Fruit fly (Drosophila melanogaster) whole organism, embryonic: ENCODE results near the gene CG31897.

Source experiments
- Atf6 ChIP-seq: fragments of 200-800 bp; sonication (Bioruptor generic); IDR thresholded peaks from 2 replicates; pipeline ENCODE4 v1.3.6; 2022; ENCODE audit warnings: missing biosample characterization, missing genetic modification characterization
- B-H1 ChIP-seq: fragments of 200-800 bp; sonication (Bioruptor generic); IDR thresholded peaks from 3 replicates; pipeline ENCODE4 v1.3.6; 2022; ENCODE audit warnings: missing biosample characterization, missing genetic modification characterization
- CG10959 ChIP-seq: fragments of 200-800 bp; sonication (Bioruptor generic); IDR thresholded peaks from 2 replicates; pipeline ENCODE4 v1.3.6; 2022; ENCODE audit warnings: missing biosample characterization, missing genetic modification characterization
- CG11398 ChIP-seq: fragments of 200-800 bp; sonication (Bioruptor generic); optimal IDR thresholded peaks from 2 replicates; lab custom pipeline; 2016; ENCODE audit warnings: missing biosample characterization, missing genetic modification characterization
- CG11723 ChIP-seq: fragments of 200-800 bp; sonication (Bioruptor generic); optimal IDR thresholded peaks from 2 replicates; lab custom pipeline; 2017; ENCODE audit warnings: missing biosample characterization, mild to moderate bottlenecking, missing genetic modification characterization
- CG15696 ChIP-seq: fragments of 200-800 bp; sonication (Bioruptor generic); optimal IDR thresholded peaks from 2 replicates; lab custom pipeline; 2019; ENCODE audit warnings: missing biosample characterization, mild to moderate bottlenecking, missing genetic modification characterization, moderate library complexity
- CG1603 ChIP-seq: fragments of 200-800 bp; sonication (Bioruptor generic); optimal IDR thresholded peaks from 2 replicates; lab custom pipeline; 2019; ENCODE audit warnings: missing biosample characterization, mild to moderate bottlenecking, missing genetic modification characterization, moderate library complexity
- CG16813 ChIP-seq: fragments of 200-800 bp; sonication (Bioruptor generic); IDR thresholded peaks from 3 replicates; pipeline ENCODE4 v1.3.6; 2022; ENCODE audit warnings: missing biosample characterization, missing genetic modification characterization; ENCODE audit not compliant: partially characterized antibody
- CG18011 ChIP-seq: fragments of 200-800 bp; sonication (Bioruptor generic); optimal IDR thresholded peaks from 2 replicates; lab custom pipeline; 2017; ENCODE audit warnings: missing biosample characterization, missing genetic modification characterization, mild to moderate bottlenecking, moderate library complexity, missing genotype
- CG18599 ChIP-seq: fragments of 200-800 bp; sonication (Bioruptor generic); optimal IDR thresholded peaks from 3 replicates; lab custom pipeline; 2017; ENCODE audit warnings: missing biosample characterization, missing genetic modification characterization, mild to moderate bottlenecking, moderate library complexity, missing genetic modification reagents
- CG18764 ChIP-seq: fragments of 200-800 bp; sonication (Bioruptor generic); optimal IDR thresholded peaks from 3 replicates; lab custom pipeline; 2016; ENCODE audit warnings: missing biosample characterization, missing genetic modification characterization
- CG32532 ChIP-seq: fragments of 200-800 bp; sonication (Bioruptor generic); IDR thresholded peaks from 2 replicates; pipeline ENCODE4 v1.3.6; 2022; ENCODE audit warnings: missing biosample characterization, missing genetic modification characterization
- CG33557 ChIP-seq: fragments of 200-800 bp; sonication (Bioruptor generic); optimal IDR thresholded peaks from 2 replicates; lab custom pipeline; 2019; ENCODE audit warnings: missing biosample characterization, mild to moderate bottlenecking, missing genetic modification characterization, moderate library complexity
- CG3995 ChIP-seq: fragments of 200-800 bp; sonication (Bioruptor generic); optimal IDR thresholded peaks from 3 replicates; lab custom pipeline; 2016; ENCODE audit warnings: missing biosample characterization, missing genetic modification characterization
- CG4854 ChIP-seq: fragments of 200-800 bp; sonication (Bioruptor generic); optimal IDR thresholded peaks from 2 replicates; lab custom pipeline; 2016; ENCODE audit warnings: missing biosample characterization, missing genetic modification characterization, inconsistent platforms
- CG6175 ChIP-seq: fragments of 200-800 bp; sonication (Bioruptor generic); IDR thresholded peaks from 3 replicates; pipeline ENCODE4 v1.3.6; 2022; ENCODE audit warnings: missing biosample characterization, missing genetic modification characterization
- CG7357 ChIP-seq: fragments of 200-800 bp; sonication (Bioruptor generic); IDR thresholded peaks from 3 replicates; pipeline ENCODE4 v1.3.6; 2022; ENCODE audit warnings: missing biosample characterization, missing genetic modification characterization
- CHES-1-like ChIP-seq: fragments of 200-800 bp; sonication (Bioruptor generic); optimal IDR thresholded peaks from 2 replicates; lab custom pipeline; 2016; ENCODE audit warnings: missing biosample characterization, missing genetic modification characterization
- CTCF ChIP-seq: fragments of 200-800 bp; sonication (Bioruptor generic); optimal IDR thresholded peaks from 2 replicates; lab custom pipeline; 2017; ENCODE audit warnings: missing biosample characterization, mild to moderate bottlenecking, missing genetic modification characterization, moderate library complexity
- D ChIP-seq, 2 experiments: fragments of 200-800 bp in 1 of 2; fragments of >200 bp in 1 of 2; sonication (Bioruptor generic) in 1 of 2; optimal IDR thresholded peaks; 2 replicates in 1 of 2; 3 replicates in 1 of 2; lab custom pipeline; 2017; ENCODE audit warnings: mild to moderate bottlenecking in 1 of 2, missing biosample characterization in 1 of 2, missing genetic modification characterization in 1 of 2, missing genetic modification reagents in 1 of 2
- Dbx ChIP-seq: fragments of 200-800 bp; sonication (Bioruptor generic); IDR thresholded peaks from 3 replicates; pipeline ENCODE4 v1.3.6; 2022; ENCODE audit warnings: missing biosample characterization, missing genetic modification characterization
- Dek ChIP-seq: fragments of 200-800 bp; sonication (Bioruptor generic); optimal IDR thresholded peaks from 3 replicates; lab custom pipeline; 2019; ENCODE audit warnings: missing biosample characterization, mild to moderate bottlenecking, missing genetic modification characterization, moderate library complexity
- Dip3 ChIP-seq: fragments of 200-800 bp; sonication (Bioruptor generic); optimal IDR thresholded peaks from 3 replicates; lab custom pipeline; 2016; ENCODE audit warnings: missing biosample characterization, missing genetic modification characterization
- Doc3 ChIP-seq: fragments of 200-800 bp; sonication (Bioruptor generic); IDR thresholded peaks from 3 replicates; pipeline ENCODE4 v1.3.6; 2022; ENCODE audit warnings: missing biosample characterization, missing genetic modification characterization; ENCODE audit not compliant: partially characterized antibody
- Gsc ChIP-seq: fragments of 200-800 bp; sonication (Bioruptor generic); IDR thresholded peaks from 2 replicates; pipeline ENCODE4 v1.3.6; 2022; ENCODE audit warnings: missing biosample characterization, missing genetic modification characterization
- HLHmδ ChIP-seq: fragments of 200-800 bp; sonication (Bioruptor generic); optimal IDR thresholded peaks from 2 replicates; lab custom pipeline; 2018; ENCODE audit warnings: missing biosample characterization, mild to moderate bottlenecking, missing genetic modification characterization, moderate library complexity
- Sry-δ ChIP-seq: fragments of 200-800 bp; sonication (Bioruptor generic); optimal IDR thresholded peaks from 2 replicates; lab custom pipeline; 2016; ENCODE audit warnings: missing biosample characterization, missing genetic modification characterization
- ase ChIP-seq: fragments of 200-800 bp; sonication (Bioruptor generic); IDR thresholded peaks from 3 replicates; pipeline ENCODE4 v1.3.6; 2022; ENCODE audit warnings: missing biosample characterization, missing genetic modification characterization
- br ChIP-seq: fragments of >200 bp; optimal IDR thresholded peaks from 2 replicates; lab custom pipeline; 2017
- dan ChIP-seq: fragments of 200-800 bp; sonication (Bioruptor generic); IDR thresholded peaks from 2 replicates; pipeline ENCODE4 v1.3.6; 2022; ENCODE audit warnings: missing biosample characterization, missing genetic modification characterization
- dmrt99B ChIP-seq: fragments of 200-800 bp; sonication (Bioruptor generic); optimal IDR thresholded peaks from 2 replicates; lab custom pipeline; 2018; ENCODE audit warnings: missing biosample characterization, mild to moderate bottlenecking, missing genetic modification characterization, moderate library complexity
- fd64A ChIP-seq: fragments of 200-800 bp; sonication (Bioruptor generic); optimal IDR thresholded peaks from 3 replicates; lab custom pipeline; 2018; ENCODE audit warnings: missing biosample characterization, mild to moderate bottlenecking, missing genetic modification characterization
- fd96Cb ChIP-seq: fragments of 200-800 bp; sonication (Bioruptor generic); optimal IDR thresholded peaks from 2 replicates; lab custom pipeline; 2018; ENCODE audit warnings: missing biosample characterization, mild to moderate bottlenecking, missing genetic modification characterization, moderate library complexity
- ftz-f1 ChIP-seq: fragments of 200-800 bp; sonication (Bioruptor generic); optimal IDR thresholded peaks from 2 replicates; lab custom pipeline; 2016; ENCODE audit warnings: missing biosample characterization, missing genetic modification characterization
- gcm2 ChIP-seq: fragments of 200-800 bp; sonication (Bioruptor generic); optimal IDR thresholded peaks from 2 replicates; lab custom pipeline; 2016; ENCODE audit warnings: missing biosample characterization, missing genetic modification characterization
- ham ChIP-seq: fragments of 200-800 bp; sonication (Bioruptor generic); IDR thresholded peaks from 2 replicates; pipeline ENCODE4 v1.3.6; 2022; ENCODE audit warnings: missing biosample characterization, missing genetic modification characterization
- hth ChIP-seq: fragments of >200 bp; optimal IDR thresholded peaks from 2 replicates; lab custom pipeline; 2017; ENCODE audit warnings: inconsistent platforms
- knrl ChIP-seq: fragments of 200-800 bp; sonication (Bioruptor generic); IDR thresholded peaks from 3 replicates; pipeline ENCODE4 v1.3.6; 2022; ENCODE audit warnings: missing biosample characterization, missing genetic modification characterization; ENCODE audit not compliant: partially characterized antibody
- lab ChIP-seq: fragments of 200-800 bp; sonication (Bioruptor generic); optimal IDR thresholded peaks from 3 replicates; lab custom pipeline; 2017; ENCODE audit warnings: missing biosample characterization, missing genetic modification characterization, mild to moderate bottlenecking, moderate library complexity, missing genetic modification reagents
- otp ChIP-seq: fragments of 200-800 bp; sonication (Bioruptor generic); IDR thresholded peaks from 3 replicates; pipeline ENCODE4, ENCODE4 v1.3.6; 2022; ENCODE audit warnings: missing biosample characterization, missing genetic modification characterization
- p53 ChIP-seq: fragments of 200-800 bp; sonication (Bioruptor generic); optimal IDR thresholded peaks from 2 replicates; lab custom pipeline; 2016; ENCODE audit warnings: missing biosample characterization, missing genetic modification characterization
- sens-2 ChIP-seq: fragments of 200-800 bp; sonication (Bioruptor generic); IDR thresholded peaks from 2 replicates; pipeline ENCODE4 v1.3.6; 2022; ENCODE audit warnings: missing biosample characterization, missing genetic modification characterization
- stc ChIP-seq: fragments of 200-800 bp; sonication (Bioruptor generic); IDR thresholded peaks from 2 replicates; pipeline ENCODE4 v1.3.6; 2022; ENCODE audit warnings: missing biosample characterization, missing genetic modification characterization
- stwl ChIP-seq: fragments of 200-800 bp; sonication (Bioruptor generic); optimal IDR thresholded peaks from 3 replicates; lab custom pipeline; 2018; ENCODE audit warnings: missing biosample characterization, mild to moderate bottlenecking, missing genetic modification characterization, moderate library complexity
- tgo ChIP-seq: fragments of 200-800 bp; sonication (Bioruptor generic); IDR thresholded peaks from 3 replicates; pipeline ENCODE4 v1.3.6; 2022; ENCODE audit warnings: missing biosample characterization, missing genetic modification characterization
- ttk ChIP-seq: fragments of 200-800 bp; sonication (Bioruptor generic); IDR thresholded peaks from 2 replicates; pipeline ENCODE4 v2.1.2; 2022; ENCODE audit warnings: missing biosample characterization, missing genetic modification characterization
- tup ChIP-seq: fragments of 200-800 bp; sonication (Bioruptor generic); optimal IDR thresholded peaks from 2 replicates; lab custom pipeline; 2016; ENCODE audit warnings: missing biosample characterization, mild to moderate bottlenecking, missing genetic modification characterization, moderate library complexity
- vvl ChIP-seq: fragments of 200-800 bp; sonication (Bioruptor generic); IDR thresholded peaks from 2 replicates; pipeline ENCODE4 v1.3.6; 2022; ENCODE audit warnings: missing biosample characterization, missing genetic modification characterization
- zen ChIP-seq: fragments of 200-800 bp; sonication (Bioruptor generic); optimal IDR thresholded peaks from 3 replicates; lab custom pipeline; 2018; ENCODE audit warnings: missing biosample characterization, mild to moderate bottlenecking, missing genetic modification characterization, moderate library complexity

Gene CG31897

DNA sequence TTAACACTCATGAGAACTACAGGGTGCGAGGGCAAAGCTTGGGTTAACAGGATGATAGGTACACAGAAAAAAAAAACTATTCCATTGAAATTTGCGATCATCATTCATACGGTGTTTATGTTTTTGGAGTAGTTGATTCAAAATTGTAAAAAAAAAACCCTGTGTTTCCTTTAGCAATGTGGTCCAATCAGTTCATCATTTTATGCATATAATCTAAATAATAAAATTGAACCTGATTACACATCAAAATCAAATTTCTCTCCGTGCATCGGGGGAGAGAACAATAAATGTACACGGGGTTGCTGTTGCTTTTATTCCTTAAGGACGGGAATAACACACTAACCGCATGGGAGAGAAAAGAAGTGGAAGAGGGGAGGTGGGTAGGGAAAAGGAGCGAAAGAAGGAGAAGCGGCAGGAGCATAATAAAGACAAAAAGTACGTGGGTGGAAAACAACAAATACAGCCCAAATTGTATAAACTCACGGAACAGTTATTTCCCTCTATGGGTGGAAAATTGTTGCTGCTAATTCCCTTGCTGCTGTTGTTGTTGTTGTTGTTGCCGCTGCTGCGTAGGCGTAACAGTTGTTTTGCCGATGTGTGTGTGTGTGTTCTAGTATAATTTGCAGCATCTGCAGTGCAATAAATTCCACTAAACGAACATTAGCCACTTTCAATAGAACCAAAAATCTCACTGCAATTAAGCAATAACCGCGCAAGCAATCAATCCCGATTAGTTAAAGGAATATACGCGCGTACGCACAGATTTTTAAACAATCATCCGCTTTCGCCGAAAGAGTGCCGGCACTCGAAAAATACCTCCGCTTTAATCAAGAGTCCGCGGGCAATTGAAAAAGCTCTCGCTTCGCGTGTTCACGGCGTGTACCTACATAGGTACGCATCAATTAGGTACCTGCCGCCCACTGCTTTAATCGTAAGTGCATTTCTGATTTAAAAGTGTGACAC, 21.2 kb downstream of the CG31897 start, which contains the start of gene Agpat2 (continued):
- no peak for TF ChIP-seq ham (GFP tag; lab: Robert Waterston, UW)
- peak; percentile 78 for TF ChIP-seq Dek (tag; lab: Kevin White, UChicago)
- peak; percentile 76 for TF ChIP-seq CG1603 (tag; lab: Kevin White, UChicago)
- peak; percentile 25 for TF ChIP-seq CG3995 (GFP tag; lab: Kevin White, UChicago)
- TF ChIP-seq ttk (GFP tag; lab: Robert Waterston, UW) = peak; percentile 67
- TF ChIP-seq Dbx (GFP tag; lab: Robert Waterston, UW) = peak; percentile 61; the same call in 1 of the 3 replicates
- TF ChIP-seq Atf6 (GFP tag; lab: Robert Waterston, UW) = peak; percentile 73
- peak; percentile 81 for TF ChIP-seq ase (GFP tag; lab: Robert Waterston, UW)
- TF ChIP-seq tup (GFP tag; lab: Kevin White, UChicago) = peak; percentile 71
- TF ChIP-seq hth (lab: Kevin White, UChicago) = no peak
- peak; percentile 80 for TF ChIP-seq tgo
- TF ChIP-seq CG11723 (GFP tag; lab: Kevin White, UChicago) = peak; percentile 64
- peak; percentile 61 for TF ChIP-seq CG15696
- peak; percentile 81 for TF ChIP-seq stc (GFP tag; lab: Robert Waterston, UW)
- TF ChIP-seq Dip3 (GFP tag; lab: Kevin White, UChicago) = peak; percentile 71
- TF ChIP-seq CG33557 = peak; percentile 65
- TF ChIP-seq fd96Cb (tag; lab: Kevin White, UChicago) = peak; percentile 86
- TF ChIP-seq CG7357 (GFP tag; lab: Robert Waterston, UW) = peak; percentile 58; the same call in 2 of the 3 replicates
- peak; percentile 32 for TF ChIP-seq Sry-δ
- TF ChIP-seq CG18599 (GFP tag; lab: Kevin White, UChicago) = peak; percentile 93
- TF ChIP-seq sens-2 (GFP tag; lab: Robert Waterston, UW) = peak; percentile 74
- peak; percentile 35 for TF ChIP-seq gcm2
- peak; percentile 88 for TF ChIP-seq vvl
- peak; percentile 77 for TF ChIP-seq CG32532
- TF ChIP-seq br (lab: Kevin White, UChicago) = no peak
- TF ChIP-seq D (optimal IDR thresholded peaks at IDR 0.05; lab: Kevin White, UChicago) = no peak
- TF ChIP-seq D (GFP tag; optimal IDR thresholded peaks at IDR 0.05; lab: Kevin White, UChicago) = peak; percentile 85
- no peak for TF ChIP-seq HLHmδ (GFP tag; lab: Kevin White, UChicago)
- TF ChIP-seq CG18011 (GFP tag; lab: Kevin White, UChicago) = peak; percentile 49
- peak; percentile 74 for TF ChIP-seq zen (tag; lab: Kevin White, UChicago)
- peak; percentile 55 for TF ChIP-seq CG10959 (GFP tag; lab: Robert Waterston, UW)
- TF ChIP-seq CHES-1-like = peak; percentile 58
- peak; percentile 49 for TF ChIP-seq CG11398 (GFP tag; lab: Kevin White, UChicago)
- peak; percentile 93 for TF ChIP-seq dmrt99B (tag; lab: Kevin White, UChicago)
- peak; percentile 59 for TF ChIP-seq B-H1
- no peak for TF ChIP-seq ftz-f1 (GFP tag; lab: Kevin White, UChicago)
- peak; percentile 93 for TF ChIP-seq lab (GFP tag; lab: Kevin White, UChicago)
- TF ChIP-seq CG4854 (GFP tag; lab: Kevin White, UChicago) = peak; percentile 56
- TF ChIP-seq CG6175 = no peak
- TF ChIP-seq fd64A (GFP tag; lab: Kevin White, UChicago) = peak; percentile 38
- no peak for TF ChIP-seq Doc3 (GFP tag; lab: Robert Waterston, UW)
- TF ChIP-seq dan (GFP tag; lab: Robert Waterston, UW) = no peak
- peak; percentile 65 for TF ChIP-seq CG18764
- TF ChIP-seq Gsc (GFP tag; lab: Robert Waterston, UW) = no peak
- TF ChIP-seq CTCF (GFP tag; lab: Kevin White, UChicago) = peak; percentile 15
- TF ChIP-seq CG16813 (GFP tag; lab: Robert Waterston, UW) = no peak
- TF ChIP-seq stwl = peak; percentile 20
- TF ChIP-seq otp (GFP tag; lab: Robert Waterston, UW) = peak; percentile 71; the same call in 2 of the 3 replicates
- peak; percentile 39 for TF ChIP-seq p53 (GFP tag; lab: Kevin White, UChicago)
- no peak for TF ChIP-seq knrl (GFP tag; lab: Robert Waterston, UW)
